Worm (Caenorhabditis elegans): ENCODE results near the gene C50A2.3.

C50A2.3 gene

ce11 chrIV:1127852-1128251 lies 30.0 kb downstream of the C50A2.3 start:
- TF ChIP-seq F23B12.7 (tag; optimal IDR thresholded peaks at IDR 0.05; ENCODE audit: insufficient read depth) (no peak), unc-62 (GFP tag; optimal IDR thresholded peaks at IDR 0.05) (no peak), rpc-1 (optimal IDR thresholded peaks at IDR 0.05) (no peak), rpc-1 (tag; optimal IDR thresholded peaks at IDR 0.05) (no peak), madf-8 (GFP tag; conservative IDR thresholded peaks at IDR 0.05) (no peak), unc-130 (GFP tag; optimal IDR thresholded peaks at IDR 0.05) (no peak), nfyb-1 (GFP tag; IDR thresholded peaks at IDR 0.05) (peak; percentile 38; the same call in 1 of the 2 replicates), cebp-2 (GFP tag; IDR thresholded peaks at IDR 0.05) (no peak), egrh-3 (GFP tag; IDR thresholded peaks at IDR 0.05) (peak; percentile 32; the same call in 1 of the 2 replicates), sea-2 (GFP tag; IDR thresholded peaks at IDR 0.05) (no peak), zfh-2 (GFP tag; conservative IDR thresholded peaks at IDR 0.05) (peak; percentile 90), dox-1 (GFP tag; IDR thresholded peaks at IDR 0.05) (no peak), hmg-20 (GFP tag; IDR thresholded peaks at IDR 0.05) (no peak), nhr-80 (tag; optimal IDR thresholded peaks at IDR 0.05) (no peak), B0336.3 (GFP tag; IDR thresholded peaks at IDR 0.05) (no peak), F52B5.7 (tag; optimal IDR thresholded peaks at IDR 0.05) (no peak), snpc-1.3 (tag; optimal IDR thresholded peaks at IDR 0.05; ENCODE audit: insufficient read depth) (no peak), B0261.1 (tag; optimal IDR thresholded peaks at IDR 0.05) (no peak), ama-1 (optimal IDR thresholded peaks at IDR 0.05) (no peak), ama-1 (GFP tag; optimal IDR thresholded peaks at IDR 0.05) (no peak)

ce11 chrIV:1126490-1126889 lies 31.3 kb downstream of the C50A2.3 start, which contains the start of gene perm-2:
Gene perm-2 (plus strand): TSS chrIV:1126790.
- TF ChIP-seq D2030.7 (GFP tag; IDR thresholded peaks at IDR 0.05) (no peak), let-526 (GFP tag; IDR thresholded peaks at IDR 0.05) (no peak), mes-4 (tag; optimal IDR thresholded peaks at IDR 0.05) (no peak), nhr-27 (tag; optimal IDR thresholded peaks at IDR 0.05) (no peak), aptf-3 (GFP tag; IDR thresholded peaks at IDR 0.05) (no peak), attf-6 (GFP tag; IDR thresholded peaks at IDR 0.05) (no peak), lin-40 (tag; optimal IDR thresholded peaks at IDR 0.05) (no peak), zfh-2 (GFP tag; conservative IDR thresholded peaks at IDR 0.05) (peak; percentile 52; the same call in 1 of the 2 replicates), nhr-80 (tag; optimal IDR thresholded peaks at IDR 0.05) (no peak), cebp-2 (GFP tag; IDR thresholded peaks at IDR 0.05) (0 out of 2 replicates have a peak, but pooled peaks have one; percentile 29)

- no peak for TF ChIP-seq F10E7.11 (tag; optimal IDR thresholded peaks at IDR 0.05)
- peak; percentile 91 for TF ChIP-seq zfh-2 (GFP tag; conservative IDR thresholded peaks at IDR 0.05)
- TF ChIP-seq lsy-27 (tag; optimal IDR thresholded peaks at IDR 0.05; ENCODE audit: borderline replicate concordance, insufficient read depth) = no peak
- no peak for TF ChIP-seq ztf-22 (GFP tag; optimal IDR thresholded peaks at IDR 0.05)
- TF ChIP-seq F22D6.2 (tag; optimal IDR thresholded peaks at IDR 0.05) = no peak
- no peak for TF ChIP-seq athp-1 (tag; optimal IDR thresholded peaks at IDR 0.05)
- no peak for TF ChIP-seq lag-1 (GFP tag; IDR thresholded peaks at IDR 0.05)
- TF ChIP-seq lin-35 (GFP tag; optimal IDR thresholded peaks at IDR 0.05) = no peak
Observed at ce11 chrIV:1124741-1125140, 33.1 kb downstream of the C50A2.3 start, which contains the start of gene perm-4. Gene perm-4 (minus strand): TSS chrIV:1125107.

ce11 chrIV:1123357-1123756 lies 34.5 kb downstream of the C50A2.3 start:
- TF ChIP-seq nhr-90 (tag; optimal IDR thresholded peaks at IDR 0.05) = no peak
- TF ChIP-seq zfh-2 (GFP tag; conservative IDR thresholded peaks at IDR 0.05) = peak; percentile 84
- TF ChIP-seq ceh-58 (GFP tag; IDR thresholded peaks at IDR 0.05) = 0 out of 2 replicates have a peak, but pooled peaks have one; percentile 53
- TF ChIP-seq sdz-38 (tag; optimal IDR thresholded peaks at IDR 0.05) = no peak
